Fruit fly (Drosophila melanogaster): ENCODE results near the gene fu.
A peak's percentile ranks its signal among the peaks of the same experiment; 100 is the strongest.

Gene fu

dm6 chrX:18669811-18670477 is 12.4 kb downstream of the fu start (continued):
- TF ChIP-seq hkb (optimal IDR thresholded peaks at IDR 0.05) (no peak), hkb (GFP tag; IDR thresholded peaks at IDR 0.05) (no peak), CG18764 (GFP tag; optimal IDR thresholded peaks at IDR 0.05) (no peak), CG18262 (tag; optimal IDR thresholded peaks at IDR 0.05) (peak; percentile 46), Max (GFP tag; optimal IDR thresholded peaks at IDR 0.05) (no peak), D19B (GFP tag; optimal IDR thresholded peaks at IDR 0.05) (peak; percentile 40), CG12219 (GFP tag; optimal IDR thresholded peaks at IDR 0.05) (peak; percentile 11), H15 (GFP tag; IDR thresholded peaks at IDR 0.05) (no peak), CG10979 (tag; optimal IDR thresholded peaks at IDR 0.05) (peak; percentile 37), pho (GFP tag; optimal IDR thresholded peaks at IDR 0.05) (no peak), wek (GFP tag; optimal IDR thresholded peaks at IDR 0.05) (no peak), gsb-n (tag; optimal IDR thresholded peaks at IDR 0.05) (no peak), Mrtf (GFP tag; IDR thresholded peaks at IDR 0.05) (0 out of 3 replicates have a peak, but pooled peaks have one; percentile 14), rib (GFP tag; IDR thresholded peaks at IDR 0.05) (no peak), Optix (GFP tag; IDR thresholded peaks at IDR 0.05) (no peak), ewg (GFP tag; optimal IDR thresholded peaks at IDR 0.05) (peak; percentile 19), chm (GFP tag; IDR thresholded peaks at IDR 0.05) (no peak), CG17829 (tag; optimal IDR thresholded peaks at IDR 0.05) (peak; percentile 16), Fer3 (tag; optimal IDR thresholded peaks at IDR 0.05) (no peak), CG1233 (GFP tag; optimal IDR thresholded peaks at IDR 0.05) (no peak), p53 (GFP tag; optimal IDR thresholded peaks at IDR 0.05) (no peak), CG12299 (tag; optimal IDR thresholded peaks at IDR 0.05) (no peak), en (GFP tag; optimal IDR thresholded peaks at IDR 0.05) (no peak), usp (GFP tag; optimal IDR thresholded peaks at IDR 0.05) (no peak), CG4282 (GFP tag; optimal IDR thresholded peaks at IDR 0.05) (no peak), NfI (GFP tag; optimal IDR thresholded peaks at IDR 0.05) (no peak), slou (GFP tag; optimal IDR thresholded peaks at IDR 0.05) (no peak), Taf1 (GFP tag; IDR thresholded peaks at IDR 0.05) (no peak), CG5953 (GFP tag; IDR thresholded peaks at IDR 0.05) (peak; percentile 8; the same call in 1 of the 2 replicates), CG7372 (GFP tag; IDR thresholded peaks at IDR 0.05) (0 out of 2 replicates have a peak, but pooled peaks have one; percentile 11), sim (GFP tag; IDR thresholded peaks at IDR 0.05) (0 out of 2 replicates have a peak, but pooled peaks have one; percentile 21), CG10209 (GFP tag; optimal IDR thresholded peaks at IDR 0.05) (no peak), knrl (GFP tag; IDR thresholded peaks at IDR 0.05; ENCODE audit: partially characterized antibody) (no peak), Rfx (GFP tag; IDR thresholded peaks at IDR 0.05) (peak; percentile 29; the same call in 1 of the 2 replicates), vvl (GFP tag; IDR thresholded peaks at IDR 0.05) (peak; percentile 57), sisA (GFP tag; IDR thresholded peaks at IDR 0.05) (peak; percentile 50), CG10654 (GFP tag; optimal IDR thresholded peaks at IDR 0.05) (no peak), emc (GFP tag; optimal IDR thresholded peaks at IDR 0.05) (no peak), CG9817 (tag; optimal IDR thresholded peaks at IDR 0.05) (no peak), Ssrp (tag; optimal IDR thresholded peaks at IDR 0.05) (peak; percentile 40), CG15269 (tag; optimal IDR thresholded peaks at IDR 0.05) (peak; percentile 37), pros (GFP tag; optimal IDR thresholded peaks at IDR 0.05) (no peak), Oli (tag; optimal IDR thresholded peaks at IDR 0.05) (peak; percentile 40), CG12769 (tag; optimal IDR thresholded peaks at IDR 0.05) (no peak), CG6813 (GFP tag; optimal IDR thresholded peaks at IDR 0.05) (no peak), sens (GFP tag) (peak; percentile 67), phol (tag; optimal IDR thresholded peaks at IDR 0.05) (peak; percentile 43), Usf (GFP tag; optimal IDR thresholded peaks at IDR 0.05) (no peak), stc (GFP tag; IDR thresholded peaks at IDR 0.05) (peak; percentile 28; the same call in 1 of the 2 replicates), Dfd (GFP tag; optimal IDR thresholded peaks at IDR 0.05) (no peak), Scr (GFP tag; IDR thresholded peaks at IDR 0.05; ENCODE audit: partially characterized antibody) (no peak)
